Worm (Caenorhabditis elegans): ENCODE data around the gene F41G3.21.

DNA sequence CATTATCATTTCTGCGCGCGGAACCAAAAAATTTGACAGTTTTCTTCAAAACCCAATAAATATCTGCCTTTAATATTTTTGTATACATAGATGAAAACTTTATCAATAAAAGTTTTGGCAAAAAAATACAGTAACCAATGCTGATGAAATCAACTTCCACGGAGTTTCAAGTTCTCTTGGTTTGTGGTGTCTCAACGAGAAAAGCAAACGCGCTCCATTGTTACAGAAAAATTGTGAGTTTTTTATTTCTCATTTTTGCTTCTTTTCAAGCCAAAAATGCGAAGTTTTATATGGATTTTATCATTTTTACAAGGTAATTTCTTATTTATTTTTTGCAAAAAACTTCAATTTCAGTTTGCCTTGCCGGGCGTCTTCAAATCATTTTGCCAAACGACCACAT lies 18.1 kb downstream of the F41G3.21 start, which contains the start of gene T14B4.3:
- TF ChIP-seq ama-1 (optimal IDR thresholded peaks at IDR 0.05) (no peak), F13C5.2 (tag; optimal IDR thresholded peaks at IDR 0.05) (peak; percentile 62), hmbx-1 (tag; optimal IDR thresholded peaks at IDR 0.05) (no peak), tra-4 (tag; optimal IDR thresholded peaks at IDR 0.05) (no peak), flt-1 (GFP tag; IDR thresholded peaks at IDR 0.05) (no peak), ets-7 (tag; optimal IDR thresholded peaks at IDR 0.05) (no peak), sea-1 (GFP tag; conservative IDR thresholded peaks at IDR 0.05) (no peak), B0310.2 (tag; optimal IDR thresholded peaks at IDR 0.05) (no peak), hmg-4 (GFP tag; optimal IDR thresholded peaks at IDR 0.05) (no peak), aly-1 (tag; optimal IDR thresholded peaks at IDR 0.05) (no peak), hnd-1 (tag; optimal IDR thresholded peaks at IDR 0.05) (no peak), pes-1 (GFP tag; IDR thresholded peaks at IDR 0.05) (no peak)

Data from whole organism, early embryonic.